Fruit fly (Drosophila melanogaster) whole organism, wandering third instar larva: ENCODE data around the gene CG15435.

ENCODE experiments used
- Abd-B ChIP-seq: fragments of >200 bp; optimal IDR thresholded peaks from 2 replicates; lab custom pipeline; 2017; ENCODE audit warnings: missing biosample characterization, missing genetic modification characterization
- Hnf4 ChIP-seq: fragments of 200-800 bp; sonication (Bioruptor generic); optimal IDR thresholded peaks from 2 replicates; lab custom pipeline; 2016; ENCODE audit warnings: missing biosample characterization, mild to moderate bottlenecking, missing genetic modification characterization
- Hr78 ChIP-seq: fragments of >200 bp; optimal IDR thresholded peaks from 2 replicates; lab custom pipeline; 2017; ENCODE audit warnings: missing biosample characterization, missing genetic modification characterization
- Jra ChIP-seq: sonication (Bioruptor generic); optimal IDR thresholded peaks from 2 replicates; lab custom pipeline; 2016; ENCODE audit warnings: missing biosample characterization, missing genetic modification characterization
- Myc ChIP-seq: fragments of >200 bp; optimal IDR thresholded peaks from 2 replicates; lab custom pipeline; 2017
- OdsH ChIP-seq: fragments of 200-800 bp; sonication (Bioruptor generic); optimal IDR thresholded peaks from 2 replicates; lab custom pipeline; 2016; ENCODE audit warnings: missing biosample characterization, mild to moderate bottlenecking, missing genetic modification characterization
- brk ChIP-seq: fragments of 200-800 bp; sonication (Bioruptor generic); optimal IDR thresholded peaks from 2 replicates; lab custom pipeline; 2016; ENCODE audit warnings: missing biosample characterization, mild to moderate bottlenecking, missing genetic modification characterization
- dl ChIP-seq, 2 experiments: fragments of 175-275, 200-275 bp in 1 of 2; fragments of 200-275 bp in 1 of 2; sonication (Bioruptor generic); optimal IDR thresholded peaks; lab custom pipeline; 2018; ENCODE audit warnings: mild to moderate bottlenecking in 2 of 2, missing biosample characterization in 2 of 2, missing genetic modification characterization in 2 of 2, moderate library complexity in 2 of 2; ENCODE audit not compliant: partially characterized antibody in 2 of 2, insufficient read depth in 1 of 2
- foxo ChIP-seq, 2 experiments: fragments of 200-800 bp; sonication (Bioruptor generic); optimal IDR thresholded peaks; 2 replicates in 1 of 2; 3 replicates in 1 of 2; lab custom pipeline; 2016 to 2017; ENCODE audit warnings: missing biosample characterization in 2 of 2, missing genetic modification characterization in 2 of 2
- fru ChIP-seq: fragments of 200-800 bp; sonication (Bioruptor generic); optimal IDR thresholded peaks from 3 replicates; lab custom pipeline; 2016; ENCODE audit warnings: missing biosample characterization, mild to moderate bottlenecking, missing genetic modification characterization
- h ChIP-seq: fragments of 200-800 bp; sonication (Bioruptor generic); optimal IDR thresholded peaks from 3 replicates; lab custom pipeline; 2016; ENCODE audit warnings: missing biosample characterization, mild to moderate bottlenecking, missing genetic modification characterization
- rgr ChIP-seq: fragments of 200-800 bp; sonication (Bioruptor generic); optimal IDR thresholded peaks from 3 replicates; lab custom pipeline; 2016; ENCODE audit warnings: missing biosample characterization, mild to moderate bottlenecking, missing genetic modification characterization
- sv ChIP-seq: fragments of 200-800 bp; sonication (Bioruptor generic); optimal IDR thresholded peaks from 3 replicates; lab custom pipeline; 2016; ENCODE audit warnings: missing biosample characterization, missing genetic modification characterization

dm6 chr2L:4456539-4456994 is 3.0 kb upstream of the CG15435 start, which contains the start of gene Gs1l:
- TF ChIP-seq sv (GFP tag; lab: Kevin White, UChicago) (no peak), Abd-B (GFP tag; lab: Kevin White, UChicago) (no peak), rgr (GFP tag; lab: Kevin White, UChicago) (no peak), fru (GFP tag; lab: Kevin White, UChicago) (no peak), Myc (lab: Kevin White, UChicago) (no peak), OdsH (GFP tag; lab: Kevin White, UChicago) (no peak), dl (GFP tag; optimal IDR thresholded peaks at IDR 0.05; lab: Kevin White, UChicago; ENCODE audit: insufficient read depth in 1 of 2, partially characterized antibody in 2 of 2) (no peak), brk (GFP tag; lab: Kevin White, UChicago) (no peak), h (GFP tag; lab: Kevin White, UChicago) (no peak), Hr78 (GFP tag; lab: Kevin White, UChicago) (no peak), Hnf4 (GFP tag; lab: Kevin White, UChicago) (no peak), Jra (no peak), foxo (GFP tag; optimal IDR thresholded peaks at IDR 0.05; lab: Kevin White, UChicago) (no peak)
